Worm (Caenorhabditis elegans) whole organism, early embryonic: ENCODE data around the gene srx-32.

Experiments
- F13C5.2 ChIP-seq: sonication (generic microtip); optimal IDR thresholded peaks from 2 replicates; lab custom pipeline; 2017; ENCODE audit warnings: mild to moderate bottlenecking, missing genetic modification characterization, inconsistent platforms, missing compliant biosample characterization
- aly-1 ChIP-seq: sonication (generic microtip); optimal IDR thresholded peaks from 2 replicates; lab custom pipeline; 2016; ENCODE audit warnings: missing genetic modification characterization, missing compliant biosample characterization
- ama-1 ChIP-seq: fragments of 150-350 bp; optimal IDR thresholded peaks from 2 replicates; lab custom pipeline; 2014
- ceh-13 ChIP-seq: fragments of 200-800 bp; sonication (Bioruptor generic); optimal IDR thresholded peaks from 2 replicates; lab custom pipeline; 2018; ENCODE audit warnings: mild to moderate bottlenecking, missing genetic modification characterization, missing compliant biosample characterization
- ets-7 ChIP-seq: sonication (generic microtip); optimal IDR thresholded peaks from 2 replicates; lab custom pipeline; 2016; ENCODE audit warnings: missing genotype, missing genetic modification characterization, missing compliant biosample characterization
- flt-1 ChIP-seq: fragments of 200-800 bp; sonication (Bioruptor generic); IDR thresholded peaks from 2 replicates; pipeline ENCODE4 v1.3.6; 2022; ENCODE audit warnings: missing genetic modification characterization, missing compliant biosample characterization
- hmbx-1 ChIP-seq: sonication (generic microtip); optimal IDR thresholded peaks from 2 replicates; lab custom pipeline; 2016; ENCODE audit warnings: mild to moderate bottlenecking, missing genetic modification characterization, missing compliant biosample characterization
- hmg-4 ChIP-seq: fragments of 200-800 bp; sonication (Bioruptor generic); optimal IDR thresholded peaks from 2 replicates; lab custom pipeline; 2018; ENCODE audit warnings: mild to moderate bottlenecking, missing genetic modification characterization, missing compliant biosample characterization
- hnd-1 ChIP-seq: sonication (generic microtip); optimal IDR thresholded peaks from 2 replicates; lab custom pipeline; 2016; ENCODE audit warnings: missing genetic modification characterization, missing compliant biosample characterization
- scrt-1 ChIP-seq: fragments of 200-800 bp; sonication (Bioruptor generic); IDR thresholded peaks from 2 replicates; pipeline ENCODE4 v1.3.6; 2022; ENCODE audit warnings: missing genetic modification characterization, missing compliant biosample characterization
- sea-1 ChIP-seq: fragments of 200-800 bp; sonication (Bioruptor generic); conservative IDR thresholded peaks from 2 replicates; pipeline ENCODE4 v1.3.6; 2022; ENCODE audit warnings: missing genetic modification characterization, missing compliant biosample characterization
- tbx-11 ChIP-seq: fragments of 200-800 bp; sonication (Bioruptor generic); IDR thresholded peaks from 2 replicates; pipeline ENCODE4 v1.3.6; 2022; ENCODE audit warnings: missing genetic modification characterization, missing compliant biosample characterization
- tbx-37 ChIP-seq: fragments of 200-800 bp; sonication (Bioruptor generic); conservative IDR thresholded peaks from 2 replicates; pipeline ENCODE4 v1.3.6; 2022; ENCODE audit warnings: missing genetic modification reagents, missing genetic modification characterization, missing compliant biosample characterization

DNA sequence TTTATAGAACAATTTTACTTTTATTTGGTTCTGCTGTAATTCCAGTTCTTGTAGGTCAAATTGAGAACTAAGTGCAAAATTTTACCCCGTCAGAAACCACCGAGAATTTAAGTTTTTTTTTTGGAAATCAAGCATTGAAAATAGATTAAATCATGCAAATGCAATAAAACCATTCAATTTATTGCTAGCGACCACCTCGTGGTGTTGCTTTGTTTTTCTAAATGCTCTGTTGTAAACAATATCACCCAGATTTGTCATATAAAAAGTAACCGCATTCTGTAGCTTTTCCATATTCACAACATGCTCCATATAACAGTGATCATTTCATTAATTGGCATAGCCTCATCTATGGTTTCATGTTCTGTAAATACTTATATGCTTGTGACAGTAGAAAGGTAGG is 29.0 kb upstream of the srx-32 start, which contains the start of gene srbc-12:
- TF ChIP-seq tbx-11 (no peak), ets-7 (tag; lab: Kevin White, UChicago) (no peak), ceh-13 (no peak), ama-1 (lab: Kevin White, UChicago) (no peak), flt-1 (no peak), hmg-4 (no peak), hmbx-1 (tag; lab: Kevin White, UChicago) (no peak), scrt-1 (no peak), tbx-37 (GFP tag; lab: Robert Waterston, UW) (no peak), sea-1 (GFP tag; lab: Robert Waterston, UW) (no peak), F13C5.2 (tag; lab: Kevin White, UChicago) (no peak), hnd-1 (tag; lab: Kevin White, UChicago) (no peak), aly-1 (no peak)
